Worm (Caenorhabditis elegans): ENCODE data around the gene K11H3.8.

Gene K11H3.8

DNA sequence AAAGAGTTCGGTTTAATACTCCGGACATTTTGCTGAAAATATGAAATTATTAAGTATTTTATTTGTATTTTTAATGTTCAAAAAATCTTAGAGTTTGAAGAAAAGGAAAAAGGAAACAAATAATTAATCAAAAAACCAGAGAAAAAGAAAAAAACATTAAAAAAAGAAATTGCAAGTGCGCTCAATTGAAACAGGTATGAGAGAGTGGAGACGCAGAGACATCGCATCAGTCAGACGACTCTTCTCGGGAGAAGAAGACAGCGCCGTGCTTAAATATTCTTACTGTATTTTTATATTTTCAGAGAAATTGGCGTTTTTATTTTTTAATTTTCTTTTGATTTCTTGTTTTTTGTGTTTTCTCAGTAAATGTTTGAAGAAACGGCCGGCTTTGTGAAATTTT is 13.1 kb downstream of the K11H3.8 start, which contains the start of gene mrpl-36:
TSS of gene mrpl-36 (minus strand) at position 34 of the 400 bp plus-strand sequence.
- TF ChIP-seq unc-55 (GFP tag; optimal IDR thresholded peaks at IDR 0.05) (peak; percentile 11), zip-5 (tag; optimal IDR thresholded peaks at IDR 0.05) (no peak)

- TF ChIP-seq unc-3 (GFP tag; conservative IDR thresholded peaks at IDR 0.05) (no peak), unc-3 (tag; optimal IDR thresholded peaks at IDR 0.05) (no peak), T23F11.4 (GFP tag; optimal IDR thresholded peaks at IDR 0.05) (no peak), elt-2 (tag; optimal IDR thresholded peaks at IDR 0.05) (no peak), F13H6.1 (tag; optimal IDR thresholded peaks at IDR 0.05) (no peak), nfya-1 (tag; optimal IDR thresholded peaks at IDR 0.05) (no peak), lin-11 (tag; optimal IDR thresholded peaks at IDR 0.05) (no peak)
Measured at ce11 chrIII:9848603-9849002, 13.6 kb downstream of the K11H3.8 start.

- TF ChIP-seq sox-2 (GFP tag; IDR thresholded peaks at IDR 0.05) (peak; percentile 31; the same call in 1 of the 2 replicates), hlh-8 (tag; optimal IDR thresholded peaks at IDR 0.05) (peak; percentile 8)
Measured at ce11 chrIII:9849111-9849510, 14.1 kb downstream of the K11H3.8 start.

ce11 chrIII:9849950-9850349 is 15.0 kb downstream of the K11H3.8 start:
- TF ChIP-seq C08G9.2 (tag; optimal IDR thresholded peaks at IDR 0.05), result no peak
- TF ChIP-seq pat-9 (tag; optimal IDR thresholded peaks at IDR 0.05), result no peak
- TF ChIP-seq ahr-1 (tag; optimal IDR thresholded peaks at IDR 0.05), result no peak
- TF ChIP-seq npax-4 (tag; optimal IDR thresholded peaks at IDR 0.05), result no peak
- TF ChIP-seq ceh-9 (tag; optimal IDR thresholded peaks at IDR 0.05), result no peak
- no peak for TF ChIP-seq fax-1 (tag; optimal IDR thresholded peaks at IDR 0.05)
- TF ChIP-seq ref-2 (tag; optimal IDR thresholded peaks at IDR 0.05), result no peak

- TF ChIP-seq ztf-16 (tag; optimal IDR thresholded peaks at IDR 0.05), result no peak
- TF ChIP-seq pqm-1 (tag; optimal IDR thresholded peaks at IDR 0.05), result no peak
- no peak for TF ChIP-seq fax-1 (tag; optimal IDR thresholded peaks at IDR 0.05)
- no peak for TF ChIP-seq pha-4 (tag; optimal IDR thresholded peaks at IDR 0.05)
- no peak for TF ChIP-seq K09A11.1 (tag; optimal IDR thresholded peaks at IDR 0.05; ENCODE audit: insufficient read depth)
- no peak for TF ChIP-seq hlh-8 (tag; optimal IDR thresholded peaks at IDR 0.05)
- TF ChIP-seq pag-3 (tag; optimal IDR thresholded peaks at IDR 0.05; ENCODE audit: borderline replicate concordance), result no peak
- TF ChIP-seq tbx-7 (tag; optimal IDR thresholded peaks at IDR 0.05), result no peak
- TF ChIP-seq hlh-15 (tag; optimal IDR thresholded peaks at IDR 0.05), result no peak
- no peak for TF ChIP-seq T23F11.4 (GFP tag; optimal IDR thresholded peaks at IDR 0.05)
- TF ChIP-seq ttx-3 (tag; optimal IDR thresholded peaks at IDR 0.05), result no peak
- TF ChIP-seq ceh-18 (tag; optimal IDR thresholded peaks at IDR 0.05), result no peak
- no peak for TF ChIP-seq nhr-11 (tag; optimal IDR thresholded peaks at IDR 0.05)
- no peak for TF ChIP-seq sdc-2 (tag; optimal IDR thresholded peaks at IDR 0.05)
- TF ChIP-seq sox-4 (tag; optimal IDR thresholded peaks at IDR 0.05), result no peak
Measured at ce11 chrIII:9850877-9851276, 15.9 kb downstream of the K11H3.8 start.

DNA sequence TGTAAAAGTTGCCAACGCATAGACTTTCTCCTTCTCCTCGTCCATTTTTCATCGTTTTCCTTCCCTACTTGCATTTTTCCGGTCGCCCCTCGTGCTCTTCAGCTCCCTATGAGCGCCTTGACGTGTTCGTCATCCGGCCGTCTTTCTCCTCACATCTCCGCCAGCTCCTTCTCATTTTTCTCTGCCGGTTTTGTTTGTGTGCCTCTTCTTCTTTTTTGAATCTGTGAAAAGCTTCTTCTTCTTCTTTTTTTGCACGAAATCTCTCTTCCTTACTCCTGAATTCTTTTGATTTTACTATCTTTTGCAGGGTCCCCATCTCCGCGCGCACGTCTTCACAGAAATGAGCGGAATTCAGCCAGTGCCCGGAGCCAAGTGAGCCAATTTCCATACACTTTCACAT is 16.6 kb downstream of the K11H3.8 start, which contains the start of gene K11H3.3:
TSS of gene K11H3.3 (plus strand) at position 308 of the 400 bp plus-strand sequence.
- TF ChIP-seq pat-9 (tag; optimal IDR thresholded peaks at IDR 0.05), result no peak
- TF ChIP-seq ahr-1 (tag; optimal IDR thresholded peaks at IDR 0.05), result no peak
- no peak for TF ChIP-seq K02D7.2 (tag; optimal IDR thresholded peaks at IDR 0.05)
- no peak for TF ChIP-seq ceh-14 (tag; optimal IDR thresholded peaks at IDR 0.05)
- TF ChIP-seq nhr-11 (tag; optimal IDR thresholded peaks at IDR 0.05), result no peak
- TF ChIP-seq ttx-3 (tag; optimal IDR thresholded peaks at IDR 0.05), result no peak
- no peak for TF ChIP-seq ama-1 (optimal IDR thresholded peaks at IDR 0.05)
- no peak for TF ChIP-seq pros-1 (tag; optimal IDR thresholded peaks at IDR 0.05)
- TF ChIP-seq gmeb-2 (tag; optimal IDR thresholded peaks at IDR 0.05), result no peak
- no peak for TF ChIP-seq mec-3 (tag; optimal IDR thresholded peaks at IDR 0.05; ENCODE audit: borderline replicate concordance)
